Fruit fly (Drosophila melanogaster) whole organism, wandering third instar larva: ENCODE measurements around the gene CG18473.

Experiments
- Abd-B ChIP-seq: fragments of >200 bp; optimal IDR thresholded peaks from 2 replicates; lab custom pipeline; 2017; ENCODE audit warnings: missing biosample characterization, missing genetic modification characterization
- CG32264 ChIP-seq: fragments of 200-800 bp; sonication (Bioruptor generic); optimal IDR thresholded peaks from 2 replicates; lab custom pipeline; 2016; ENCODE audit warnings: missing biosample characterization, missing genetic modification characterization
- CG9705 ChIP-seq: fragments of 200-800 bp; sonication (Bioruptor generic); optimal IDR thresholded peaks from 2 replicates; lab custom pipeline; 2018; ENCODE audit warnings: missing biosample characterization, mild to moderate bottlenecking, missing genetic modification characterization
- CrebA ChIP-seq: fragments of 200-800 bp; sonication (Bioruptor generic); optimal IDR thresholded peaks from 2 replicates; lab custom pipeline; 2016; ENCODE audit warnings: missing biosample characterization, mild to moderate bottlenecking, missing genetic modification characterization, borderline replicate concordance
- Dfd ChIP-seq: fragments of >200 bp; optimal IDR thresholded peaks from 2 replicates; lab custom pipeline; 2017; ENCODE audit warnings: missing biosample characterization, missing genetic modification characterization
- Dif ChIP-seq: fragments of 200-275, 200-300 bp; sonication (Bioruptor generic); optimal IDR thresholded peaks from 2 replicates; lab custom pipeline; 2018; ENCODE audit warnings: missing biosample characterization, missing genetic modification characterization; ENCODE audit not compliant: partially characterized antibody
- GATAd ChIP-seq: sonication (Bioruptor generic); optimal IDR thresholded peaks from 2 replicates; lab custom pipeline; 2016; ENCODE audit warnings: missing biosample characterization, missing genetic modification characterization
- HLH106 ChIP-seq: fragments of 200-800 bp; optimal IDR thresholded peaks from 3 replicates; lab custom pipeline; 2019; ENCODE audit warnings: missing biosample characterization, mild to moderate bottlenecking, missing genetic modification characterization, moderate library complexity
- Hnf4 ChIP-seq: fragments of 200-800 bp; sonication (Bioruptor generic); optimal IDR thresholded peaks from 2 replicates; lab custom pipeline; 2016; ENCODE audit warnings: missing biosample characterization, mild to moderate bottlenecking, missing genetic modification characterization
- Hr78 ChIP-seq: fragments of >200 bp; optimal IDR thresholded peaks from 2 replicates; lab custom pipeline; 2017; ENCODE audit warnings: missing biosample characterization, missing genetic modification characterization
- Hr83 ChIP-seq: fragments of 200-300 bp; sonication (Bioruptor generic); optimal IDR thresholded peaks from 2 replicates; lab custom pipeline; 2016; ENCODE audit warnings: missing biosample characterization, mild to moderate bottlenecking, missing genetic modification characterization, moderate library complexity; ENCODE audit not compliant: poor library complexity, severe bottlenecking
- Jra ChIP-seq: sonication (Bioruptor generic); optimal IDR thresholded peaks from 2 replicates; lab custom pipeline; 2016; ENCODE audit warnings: missing biosample characterization, missing genetic modification characterization
- Mio ChIP-seq: sonication (Bioruptor generic); optimal IDR thresholded peaks from 2 replicates; lab custom pipeline; 2016; ENCODE audit warnings: missing biosample characterization, missing genetic modification characterization
- Myc ChIP-seq: fragments of >200 bp; optimal IDR thresholded peaks from 2 replicates; lab custom pipeline; 2017
- N ChIP-seq: fragments of >200 bp; optimal IDR thresholded peaks from 2 replicates; lab custom pipeline; 2018; ENCODE audit warnings: missing biosample characterization, missing external identifiers, missing genetic modification characterization
- OdsH ChIP-seq: fragments of 200-800 bp; sonication (Bioruptor generic); optimal IDR thresholded peaks from 2 replicates; lab custom pipeline; 2016; ENCODE audit warnings: missing biosample characterization, mild to moderate bottlenecking, missing genetic modification characterization
- Rel ChIP-seq, 2 experiments: fragments of 200-800 bp; sonication (Bioruptor generic) in 1 of 2; optimal IDR thresholded peaks; 2 replicates in 1 of 2; 3 replicates in 1 of 2; lab custom pipeline; 2016 to 2019; ENCODE audit warnings: mild to moderate bottlenecking in 2 of 2, missing biosample characterization in 2 of 2, missing genetic modification characterization in 2 of 2, moderate library complexity in 1 of 2
- Sp1 ChIP-seq: fragments of 200-800 bp; sonication (Bioruptor generic); optimal IDR thresholded peaks from 3 replicates; lab custom pipeline; 2019; ENCODE audit warnings: missing biosample characterization, mild to moderate bottlenecking, missing genetic modification characterization, moderate library complexity
- Vsx2 ChIP-seq: fragments of 200-300, 225-300 bp; sonication (Bioruptor generic); optimal IDR thresholded peaks from 2 replicates; lab custom pipeline; 2018; ENCODE audit warnings: missing biosample characterization, missing genetic modification characterization; ENCODE audit not compliant: partially characterized antibody
- br ChIP-seq: fragments of 200-800 bp; sonication (Bioruptor generic); optimal IDR thresholded peaks from 2 replicates; lab custom pipeline; 2016; ENCODE audit warnings: missing biosample characterization, missing genetic modification characterization
- brk ChIP-seq: fragments of 200-800 bp; sonication (Bioruptor generic); optimal IDR thresholded peaks from 2 replicates; lab custom pipeline; 2016; ENCODE audit warnings: missing biosample characterization, mild to moderate bottlenecking, missing genetic modification characterization
- dl ChIP-seq, 2 experiments: fragments of 175-275, 200-275 bp in 1 of 2; fragments of 200-275 bp in 1 of 2; sonication (Bioruptor generic); optimal IDR thresholded peaks; lab custom pipeline; 2018; ENCODE audit warnings: mild to moderate bottlenecking in 2 of 2, missing biosample characterization in 2 of 2, missing genetic modification characterization in 2 of 2, moderate library complexity in 2 of 2; ENCODE audit not compliant: partially characterized antibody in 2 of 2, insufficient read depth in 1 of 2
- dmrt93B ChIP-seq: fragments of 200-800 bp; sonication (Bioruptor generic); optimal IDR thresholded peaks from 2 replicates; lab custom pipeline; 2018; ENCODE audit warnings: missing biosample characterization, mild to moderate bottlenecking, missing genetic modification characterization
- dsf ChIP-seq: sonication (Bioruptor generic); optimal IDR thresholded peaks from 2 replicates; lab custom pipeline; 2016; ENCODE audit warnings: missing biosample characterization, missing genetic modification characterization, borderline replicate concordance
- ey ChIP-seq: fragments of 200-800 bp; sonication (Bioruptor generic); optimal IDR thresholded peaks from 2 replicates; lab custom pipeline; 2016; ENCODE audit warnings: missing biosample characterization, missing genetic modification characterization
- foxo ChIP-seq, 2 experiments: fragments of 200-800 bp; sonication (Bioruptor generic); optimal IDR thresholded peaks; 2 replicates in 1 of 2; 3 replicates in 1 of 2; lab custom pipeline; 2016 to 2017; ENCODE audit warnings: missing biosample characterization in 2 of 2, missing genetic modification characterization in 2 of 2
- fru ChIP-seq: fragments of 200-800 bp; sonication (Bioruptor generic); optimal IDR thresholded peaks from 3 replicates; lab custom pipeline; 2016; ENCODE audit warnings: missing biosample characterization, mild to moderate bottlenecking, missing genetic modification characterization
- h ChIP-seq: fragments of 200-800 bp; sonication (Bioruptor generic); optimal IDR thresholded peaks from 3 replicates; lab custom pipeline; 2016; ENCODE audit warnings: missing biosample characterization, mild to moderate bottlenecking, missing genetic modification characterization
- jim ChIP-seq: fragments of 175-275, 200-325 bp; sonication (Bioruptor generic); optimal IDR thresholded peaks from 2 replicates; lab custom pipeline; 2016; ENCODE audit warnings: missing biosample characterization, mild to moderate bottlenecking, missing genetic modification characterization
- lola ChIP-seq: fragments of >200 bp; optimal IDR thresholded peaks from 2 replicates; lab custom pipeline; 2017; ENCODE audit warnings: missing biosample characterization, missing genetic modification characterization
- pan ChIP-seq: fragments of >200 bp; optimal IDR thresholded peaks from 2 replicates; lab custom pipeline; 2017
- psq ChIP-seq: fragments of 200-800 bp; sonication (Bioruptor generic); optimal IDR thresholded peaks from 3 replicates; lab custom pipeline; 2017; ENCODE audit warnings: missing biosample characterization, mild to moderate bottlenecking, missing genetic modification characterization, moderate library complexity
- rgr ChIP-seq: fragments of 200-800 bp; sonication (Bioruptor generic); optimal IDR thresholded peaks from 3 replicates; lab custom pipeline; 2016; ENCODE audit warnings: missing biosample characterization, mild to moderate bottlenecking, missing genetic modification characterization
- sage ChIP-seq: fragments of 200-800 bp; sonication (Bioruptor generic); optimal IDR thresholded peaks from 2 replicates; lab custom pipeline; 2016; ENCODE audit warnings: missing biosample characterization, mild to moderate bottlenecking, missing genetic modification characterization
- sv ChIP-seq: fragments of 200-800 bp; sonication (Bioruptor generic); optimal IDR thresholded peaks from 3 replicates; lab custom pipeline; 2016; ENCODE audit warnings: missing biosample characterization, missing genetic modification characterization
- tai ChIP-seq: sonication (Bioruptor generic); optimal IDR thresholded peaks from 2 replicates; lab custom pipeline; 2016; ENCODE audit warnings: missing biosample characterization, missing genetic modification characterization
- usp ChIP-seq: fragments of >200 bp; optimal IDR thresholded peaks from 2 replicates; lab custom pipeline; 2017; ENCODE audit warnings: missing biosample characterization, missing genetic modification characterization
- woc ChIP-seq: sonication (Bioruptor generic); optimal IDR thresholded peaks from 2 replicates; lab custom pipeline; 2016; ENCODE audit warnings: missing biosample characterization, mild to moderate bottlenecking, missing genetic modification characterization

Gene CG18473

dm6 chr3R:9404104-9404512 lies 41.0 kb downstream of the CG18473 start, which contains the start of the genes CG9356, BBIP1 and CG8135:
Gene CG9356 (minus strand): TSS chr3R:9404269.
Gene BBIP1 (plus strand): TSS chr3R:9404385.
Gene CG8135 (plus strand): TSS chr3R:9404385.
- TF ChIP-seq lola, result no peak
- TF ChIP-seq ey (GFP tag; lab: Kevin White, UChicago), result peak; percentile 83
- TF ChIP-seq rgr, result peak; percentile 82
- TF ChIP-seq Vsx2 (GFP tag; lab: Kevin White, UChicago), result no peak
- no peak for TF ChIP-seq Hr78 (GFP tag; lab: Kevin White, UChicago)
- no peak for TF ChIP-seq Jra (GFP tag; lab: Kevin White, UChicago)
- no peak for TF ChIP-seq brk (GFP tag; lab: Kevin White, UChicago)
- TF ChIP-seq Abd-B, result no peak
- peak; percentile 34 for TF ChIP-seq Myc
- TF ChIP-seq Dif (GFP tag; lab: Kevin White, UChicago), result no peak
- no peak for TF ChIP-seq br (GFP tag; lab: Kevin White, UChicago)
- no peak for TF ChIP-seq Sp1
- TF ChIP-seq Hnf4 (GFP tag; lab: Kevin White, UChicago), result no peak
- TF ChIP-seq sage (GFP tag; lab: Kevin White, UChicago), result no peak
- no peak for TF ChIP-seq h (GFP tag; lab: Kevin White, UChicago)
- peak; percentile 8 for TF ChIP-seq jim
- no peak for TF ChIP-seq CrebA (GFP tag; lab: Kevin White, UChicago)
- no peak for TF ChIP-seq fru (GFP tag; lab: Kevin White, UChicago)
- no peak for TF ChIP-seq Mio (GFP tag; lab: Kevin White, UChicago)
- TF ChIP-seq CG32264, result peak; percentile 75
- TF ChIP-seq Hr83 (GFP tag; lab: Kevin White, UChicago), result peak; percentile 73
- no peak for TF ChIP-seq Rel (GFP tag; optimal IDR thresholded peaks at IDR 0.05; lab: Kevin White, UChicago)
- TF ChIP-seq Rel (tag; optimal IDR thresholded peaks at IDR 0.05; lab: Kevin White, UChicago), result peak; percentile 98
- TF ChIP-seq psq, result peak; percentile 62
- TF ChIP-seq sv, result peak; percentile 81
- no peak for TF ChIP-seq dl (GFP tag; optimal IDR thresholded peaks at IDR 0.05; lab: Kevin White, UChicago; ENCODE audit: insufficient read depth in 1 of 2, partially characterized antibody in 2 of 2)
- no peak for TF ChIP-seq N (GFP tag; lab: Kevin White, UChicago)
- TF ChIP-seq pan (lab: Kevin White, UChicago), result no peak
- no peak for TF ChIP-seq woc (GFP tag; lab: Kevin White, UChicago)
- TF ChIP-seq dmrt93B (GFP tag; lab: Kevin White, UChicago), result no peak
- peak; percentile 61 for TF ChIP-seq OdsH
- TF ChIP-seq GATAd (GFP tag; lab: Kevin White, UChicago), result peak; percentile 11
- no peak for TF ChIP-seq tai (GFP tag; lab: Kevin White, UChicago)
- no peak for TF ChIP-seq dsf (GFP tag; lab: Kevin White, UChicago)
- no peak for TF ChIP-seq HLH106
- peak in 1 of 2 experiments; percentile 86 for TF ChIP-seq foxo (GFP tag; optimal IDR thresholded peaks at IDR 0.05; lab: Kevin White, UChicago)
- no peak for TF ChIP-seq usp (GFP tag; lab: Kevin White, UChicago)
- no peak for TF ChIP-seq Dfd (GFP tag; lab: Kevin White, UChicago)
- TF ChIP-seq CG9705, result peak; percentile 31

dm6 chr3R:9408069-9408468 lies 45.0 kb downstream of the CG18473 start, which contains the start of gene CG44261:
Gene CG44261 (minus strand): TSS chr3R:9408169.
- TF ChIP-seq Dfd (GFP tag; lab: Kevin White, UChicago) (no peak), foxo (GFP tag; optimal IDR thresholded peaks at IDR 0.05; lab: Kevin White, UChicago) (no peak), h (GFP tag; lab: Kevin White, UChicago) (no peak), CG9705 (no peak), dmrt93B (GFP tag; lab: Kevin White, UChicago) (no peak), Myc (no peak), sage (GFP tag; lab: Kevin White, UChicago) (no peak), dsf (GFP tag; lab: Kevin White, UChicago) (no peak), woc (GFP tag; lab: Kevin White, UChicago) (no peak), usp (GFP tag; lab: Kevin White, UChicago) (no peak), Sp1 (no peak), rgr (no peak), Abd-B (no peak), HLH106 (no peak), sv (no peak), dl (GFP tag; optimal IDR thresholded peaks at IDR 0.05; lab: Kevin White, UChicago; ENCODE audit: insufficient read depth in 1 of 2, partially characterized antibody in 2 of 2) (no peak), CrebA (GFP tag; lab: Kevin White, UChicago) (no peak), CG32264 (no peak), Hr83 (GFP tag; lab: Kevin White, UChicago) (no peak), Vsx2 (GFP tag; lab: Kevin White, UChicago) (no peak)
